Fruit fly (Drosophila melanogaster): Measurements from ENCODE around the gene CG13855.

DNA sequence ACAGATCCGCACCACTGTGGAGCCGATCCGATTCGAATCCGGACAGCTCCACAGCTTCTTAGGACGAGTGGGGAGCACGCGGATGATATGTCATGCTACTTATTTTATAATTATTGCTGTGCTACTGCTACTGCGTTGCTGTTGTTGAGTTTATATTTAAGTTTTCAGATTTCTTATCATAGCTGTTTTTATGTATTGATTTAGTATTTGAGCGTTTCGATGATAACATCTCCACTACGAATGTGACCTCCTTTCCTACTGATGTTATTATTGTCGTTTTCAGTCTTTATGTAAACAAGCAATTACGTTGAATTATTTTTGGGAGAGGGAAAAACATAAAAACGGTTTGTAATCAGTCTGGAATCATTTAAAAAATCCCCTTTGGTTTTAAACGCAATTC lies 50.3 kb downstream of the CG13855 start:
- TF ChIP-seq CG4496 (GFP tag; IDR thresholded peaks at IDR 0.05) (no peak), EcR (GFP tag; optimal IDR thresholded peaks at IDR 0.05) (no peak), CG12605 (GFP tag; IDR thresholded peaks at IDR 0.05) (no peak), gl (tag; optimal IDR thresholded peaks at IDR 0.05) (no peak), CG9948 (tag; optimal IDR thresholded peaks at IDR 0.05) (no peak), D1 (tag; optimal IDR thresholded peaks at IDR 0.05) (no peak), CG8159 (tag; optimal IDR thresholded peaks at IDR 0.05) (no peak), CG32121 (GFP tag; IDR thresholded peaks at IDR 0.05) (no peak), CG34367 (tag; optimal IDR thresholded peaks at IDR 0.05) (no peak), Pif1B (GFP tag; optimal IDR thresholded peaks at IDR 0.05) (no peak)
